Worm (Caenorhabditis elegans) whole organism, L4/young adult: ENCODE measurements around the gene nhr-103.

Source experiments
- W03F9.2 ChIP-seq: fragments of 150-350 bp; optimal IDR thresholded peaks from 2 replicates; lab custom pipeline; 2014; ENCODE audit warnings: missing biosample characterization, missing genetic modification characterization
- dao-5 ChIP-seq: sonication (generic microtip); optimal IDR thresholded peaks from 2 replicates; lab custom pipeline; 2016; ENCODE audit warnings: missing genotype, missing genetic modification characterization, moderate library complexity, missing compliant biosample characterization
- him-1 ChIP-seq: sonication (generic microtip); optimal IDR thresholded peaks from 2 replicates; lab custom pipeline; 2016; ENCODE audit warnings: missing genotype, missing genetic modification reagents, missing genetic modification characterization, missing compliant biosample characterization

DNA sequence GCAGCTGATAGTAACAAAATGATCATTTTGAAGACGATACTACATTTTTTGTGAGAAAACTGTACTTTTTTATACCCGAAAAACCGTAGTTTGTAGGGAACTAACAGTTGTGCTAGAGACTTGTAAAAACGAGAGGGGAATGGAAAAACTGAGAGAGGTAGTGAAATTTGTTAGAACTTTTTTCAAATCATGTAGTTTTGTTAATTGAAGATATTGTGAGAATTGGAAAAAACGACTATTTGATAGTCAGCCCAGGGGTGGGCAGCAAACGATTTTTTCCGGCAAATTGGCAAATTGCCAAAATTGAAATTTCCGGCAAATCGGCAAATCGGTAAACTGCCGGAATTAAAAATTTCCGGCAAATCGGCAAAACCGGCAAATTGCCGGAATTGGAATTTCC, 24.1 kb downstream of the nhr-103 start, which contains the start of gene cyp-33C6:
- TF ChIP-seq him-1 (tag; lab: Kevin White, UChicago) (no peak), dao-5 (tag; lab: Kevin White, UChicago) (no peak), W03F9.2 (no peak)
